Worm (Caenorhabditis elegans): ENCODE data around the gene F38E1.10.

- TF ChIP-seq elt-2 (tag; optimal IDR thresholded peaks at IDR 0.05) = no peak
- no peak for TF ChIP-seq pha-4 (tag; optimal IDR thresholded peaks at IDR 0.05)
Measured at ce11 chrV:8370705-8371104, 4.6 kb downstream of the F38E1.10 start, which contains the start of gene gpa-2.

All from whole organism, L3 larva.